Worm (Caenorhabditis elegans) whole organism, L2 larva: ENCODE measurements around the gene srh-85.

Experiments used
- nhr-237 ChIP-seq: fragments of 150-350 bp; optimal IDR thresholded peaks from 2 replicates; lab custom pipeline; 2014; ENCODE audit warnings: missing biosample characterization, missing genetic modification characterization
- unc-55 ChIP-seq: fragments of 150-350 bp; sonication (generic microtip); optimal IDR thresholded peaks from 3 replicates; lab custom pipeline; 2014; ENCODE audit warnings: missing biosample characterization, missing genetic modification reagents, missing genetic modification characterization
- ztf-11 ChIP-seq: sonication (generic microtip); optimal IDR thresholded peaks from 2 replicates; lab custom pipeline; 2017; ENCODE audit warnings: missing biosample characterization, missing genetic modification characterization

DNA sequence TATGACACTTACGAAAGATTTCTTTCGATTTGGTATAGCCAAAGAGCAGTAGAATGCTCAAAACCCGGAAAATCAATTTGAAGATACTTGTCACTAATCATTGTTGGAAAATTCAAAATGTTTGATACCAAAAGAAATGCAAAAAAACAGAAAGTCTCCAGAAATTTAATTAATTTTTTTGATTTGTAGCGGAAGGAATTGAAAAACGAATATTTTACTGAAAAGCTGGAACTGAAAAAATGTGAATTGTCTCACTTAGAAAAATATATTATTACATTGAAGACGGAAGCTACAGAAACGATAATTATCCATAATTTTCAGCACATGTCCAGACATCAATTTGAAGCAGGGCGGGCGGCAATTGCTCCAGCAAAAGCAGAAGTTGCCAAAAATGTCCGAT is 24.3 kb downstream of the srh-85 start, which contains the start of gene srw-138:
- no peak for TF ChIP-seq unc-55 (GFP tag; lab: Kevin White, UChicago)
- TF ChIP-seq ztf-11: no peak
- TF ChIP-seq nhr-237 (tag; lab: Kevin White, UChicago): no peak
